Worm (Caenorhabditis elegans) whole organism, midembryonic: ENCODE results near the gene bath-9.

Experiments used
- T22C8.4 ChIP-seq: fragments of 200-800 bp; sonication (Bioruptor generic); IDR thresholded peaks from 2 replicates; pipeline ENCODE4 v1.3.6; 2022; ENCODE audit warnings: missing genetic modification characterization, missing compliant biosample characterization
- cog-1 ChIP-seq: sonication (generic microtip); optimal IDR thresholded peaks from 2 replicates; lab custom pipeline; 2016; ENCODE audit warnings: missing genetic modification characterization, missing compliant biosample characterization
- flt-1 ChIP-seq: fragments of 200-800 bp; sonication (Bioruptor generic); IDR thresholded peaks from 2 replicates; pipeline ENCODE4 v1.3.6; 2022; ENCODE audit warnings: missing genetic modification characterization, missing compliant biosample characterization
- klf-2 ChIP-seq: fragments of 200-800 bp; sonication (Bioruptor generic); conservative IDR thresholded peaks from 2 replicates; pipeline ENCODE4 v1.3.6; 2022; ENCODE audit warnings: missing genetic modification reagents, missing genetic modification characterization, missing compliant biosample characterization
- med-1 ChIP-seq: sonication (generic microtip); optimal IDR thresholded peaks from 2 replicates; lab custom pipeline; 2017; ENCODE audit warnings: missing genetic modification characterization, mild to moderate bottlenecking, missing compliant biosample characterization, antibody characterized with exemption, missing genetic modification reagents; ENCODE audit not compliant: insufficient read depth
- ref-1 ChIP-seq: fragments of 200-800 bp; sonication (Bioruptor generic); conservative IDR thresholded peaks from 2 replicates; pipeline ENCODE4 v1.3.6; 2022; ENCODE audit warnings: missing genetic modification reagents, missing genetic modification characterization, missing compliant biosample characterization
- tab-1 ChIP-seq: fragments of 200-800 bp; sonication (Bioruptor generic); IDR thresholded peaks from 2 replicates; pipeline ENCODE4 v1.3.6; 2022; ENCODE audit warnings: missing genetic modification characterization, missing compliant biosample characterization
- ztf-23 ChIP-seq: fragments of 200-800 bp; sonication (Bioruptor generic); IDR thresholded peaks from 2 replicates; pipeline ENCODE4 v1.3.6; 2022; ENCODE audit warnings: missing genetic modification reagents, missing genetic modification characterization, missing compliant biosample characterization
- ztf-29 ChIP-seq: fragments of 200-800 bp; sonication (Bioruptor generic); IDR thresholded peaks from 2 replicates; pipeline ENCODE4 v1.3.6; 2022; ENCODE audit warnings: missing genetic modification reagents, missing genetic modification characterization, missing compliant biosample characterization

The bath-9 gene

DNA sequence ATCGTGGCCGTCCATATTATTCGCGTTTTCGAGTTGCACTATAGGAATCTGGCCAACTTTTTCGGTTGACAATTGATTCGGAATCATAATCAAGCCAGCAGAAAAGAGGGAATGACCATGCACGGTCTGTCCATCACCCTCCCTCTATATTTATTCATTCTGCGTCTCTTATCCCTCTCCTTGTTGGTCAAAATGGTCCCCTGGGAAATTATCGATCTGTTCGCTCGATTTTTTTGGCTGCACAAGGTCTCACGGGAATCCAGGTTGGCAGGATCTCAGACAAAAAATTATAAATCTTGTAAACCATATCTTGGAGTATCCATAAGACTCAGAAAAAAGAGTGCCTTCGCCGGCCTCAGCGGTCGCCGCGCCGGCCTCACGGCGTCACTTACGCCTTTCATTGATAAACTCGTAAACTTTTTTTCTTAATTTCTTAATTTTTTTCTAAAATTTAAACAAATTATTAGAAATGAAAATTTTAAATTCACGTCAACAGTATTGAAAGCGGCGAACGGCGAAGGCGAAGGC lies 37.6 kb downstream of the bath-9 start, which contains the start of the genes F18A12.7 and F18A12.2:
Gene F18A12.7, minus strand, starts transcription at position 101 of the 528 bp plus-strand sequence.
Gene F18A12.2, plus strand, starts transcription at position 478 of the 528 bp plus-strand sequence.
- TF ChIP-seq flt-1 (no peak), ref-1 (GFP tag; lab: Robert Waterston, UW) (no peak), ztf-29 (no peak), klf-2 (GFP tag; lab: Robert Waterston, UW) (no peak), med-1 (GFP tag; lab: Kevin White, UChicago) (no peak), tab-1 (GFP tag; lab: Robert Waterston, UW) (no peak), ztf-23 (GFP tag; lab: Robert Waterston, UW) (no peak), cog-1 (tag; lab: Kevin White, UChicago) (no peak), T22C8.4 (no peak)

DNA sequence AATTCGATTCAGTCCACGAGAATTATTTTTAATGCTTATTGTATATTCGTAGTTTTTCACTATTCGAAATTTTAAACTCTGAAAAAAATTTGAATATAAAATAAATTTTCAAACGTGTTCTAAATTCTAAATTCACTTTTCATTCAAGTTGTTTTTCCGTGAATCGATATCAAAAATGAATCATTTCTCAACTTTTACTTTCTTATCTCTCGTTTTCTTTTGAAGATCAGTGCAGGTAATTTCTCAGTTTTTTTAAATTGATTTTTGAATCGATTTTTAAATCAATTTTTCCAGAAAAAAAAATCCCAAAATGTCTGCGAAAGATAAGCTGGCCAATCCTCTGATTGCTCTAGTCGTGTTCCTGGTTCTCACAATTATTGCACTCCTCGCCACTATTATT lies 39.6 kb downstream of the bath-9 start, which contains the start of gene nep-6:
Gene nep-6, plus strand, starts transcription at position 301 of the 400 bp plus-strand sequence.
- TF ChIP-seq ref-1 (GFP tag; lab: Robert Waterston, UW) (no peak), flt-1 (no peak), T22C8.4 (no peak), klf-2 (GFP tag; lab: Robert Waterston, UW) (no peak), ztf-29 (no peak), ztf-23 (GFP tag; lab: Robert Waterston, UW) (no peak)

DNA sequence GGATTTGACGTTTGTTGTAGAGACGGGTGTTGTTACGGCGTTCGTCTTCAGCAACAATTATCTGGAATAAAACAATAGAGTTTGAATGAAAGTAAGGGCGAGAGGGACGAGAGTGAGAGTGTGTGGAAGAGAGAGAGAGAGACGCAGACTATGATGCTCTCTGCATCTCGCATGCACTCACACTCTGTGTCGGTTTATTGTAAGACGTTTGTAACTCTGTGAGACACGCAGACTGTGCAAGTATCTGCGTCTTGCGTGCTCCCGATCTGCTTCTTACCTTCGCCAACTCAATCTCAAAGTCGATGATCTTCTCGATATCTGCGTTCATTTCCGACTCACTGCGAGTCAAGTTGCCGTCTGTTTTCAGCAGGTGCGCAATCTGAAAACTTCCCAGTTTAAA lies 46.0 kb downstream of the bath-9 start:
- TF ChIP-seq cog-1 (tag; lab: Kevin White, UChicago), result no peak
- no peak for TF ChIP-seq med-1 (GFP tag; lab: Kevin White, UChicago)
- no peak for TF ChIP-seq tab-1 (GFP tag; lab: Robert Waterston, UW)
- TF ChIP-seq klf-2 (GFP tag; lab: Robert Waterston, UW), result no peak
- TF ChIP-seq ztf-23 (GFP tag; lab: Robert Waterston, UW), result no peak
- no peak for TF ChIP-seq flt-1
- no peak for TF ChIP-seq T22C8.4
- no peak for TF ChIP-seq ztf-29
- TF ChIP-seq ref-1 (GFP tag; lab: Robert Waterston, UW), result no peak

DNA sequence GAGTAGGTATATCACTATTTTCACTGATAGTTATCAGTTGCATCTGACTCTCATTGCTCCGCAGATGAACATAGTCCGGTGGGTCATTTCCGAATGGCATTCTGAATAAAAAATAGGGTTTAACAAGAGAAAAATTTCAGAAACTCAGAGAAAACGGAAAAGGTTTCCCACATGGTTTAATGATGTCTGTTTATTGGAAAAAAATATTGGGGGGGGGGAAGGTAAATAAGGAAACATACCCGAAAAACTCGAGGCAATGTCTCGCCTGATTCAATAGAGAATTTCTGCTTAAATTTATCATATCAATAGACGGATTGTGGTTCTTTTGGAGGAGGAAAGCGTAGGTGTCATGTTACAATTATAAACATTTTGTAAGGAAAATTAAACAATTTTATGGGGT lies 48.5 kb downstream of the bath-9 start, which contains the start of gene nep-11:
Gene nep-11, minus strand, starts transcription at position 101 of the 400 bp plus-strand sequence.
- TF ChIP-seq tab-1 (GFP tag; lab: Robert Waterston, UW) (no peak), ztf-29 (no peak), flt-1 (no peak), klf-2 (GFP tag; lab: Robert Waterston, UW) (no peak), T22C8.4 (no peak), ref-1 (GFP tag; lab: Robert Waterston, UW) (no peak)

DNA sequence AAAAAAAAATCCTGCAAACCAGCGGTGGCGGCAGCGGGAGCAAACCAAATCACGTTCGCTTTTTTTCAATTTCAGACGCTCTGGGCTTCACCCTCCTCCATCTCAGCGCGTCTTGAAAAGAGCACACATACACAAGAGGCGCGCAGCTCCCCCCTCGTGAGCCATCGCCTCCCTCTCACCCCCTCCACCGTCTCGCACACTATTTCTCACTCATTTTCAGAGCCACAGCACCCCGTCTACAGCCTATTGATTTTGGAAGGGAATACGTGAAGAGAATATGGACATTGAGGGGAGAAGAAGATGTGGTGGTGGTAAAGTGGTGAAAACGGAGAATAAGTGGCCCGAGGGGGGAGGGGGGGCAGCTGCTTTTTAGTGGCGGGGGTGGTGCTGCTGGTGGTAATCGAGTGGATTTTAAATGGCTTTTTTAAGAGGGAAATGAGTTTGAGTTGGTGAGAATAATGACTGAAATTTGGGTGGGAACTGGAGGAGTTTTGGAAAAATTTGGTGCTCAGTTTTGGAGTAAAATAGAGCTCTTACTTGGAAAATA lies 51.3 kb downstream of the bath-9 start:
- TF ChIP-seq T22C8.4 (0 out of 2 replicates have a peak, but pooled peaks have one; percentile 16), med-1 (GFP tag; lab: Kevin White, UChicago) (no peak), ztf-23 (GFP tag; lab: Robert Waterston, UW) (peak; percentile 56; the same call in 1 of the 2 replicates)
